Worm (Caenorhabditis elegans): ENCODE data around the gene Y45F3A.5.
A peak's percentile ranks its signal among the peaks of the same experiment; 100 is the strongest.

- TF ChIP-seq ztf-29 (GFP tag; IDR thresholded peaks at IDR 0.05), result peak; percentile 67
- peak; percentile 85 for TF ChIP-seq ref-1 (GFP tag; conservative IDR thresholded peaks at IDR 0.05)
Measured at ce11 chrIII:10624564-10624963, 38.4 kb upstream of the Y45F3A.5 start.

Measured in whole organism, midembryonic.